Fruit fly (Drosophila melanogaster): Measurements from ENCODE around the gene Eig71Eh.
A peak's percentile ranks its signal among the peaks of the same experiment; 100 is the strongest.

The Eig71Eh gene

dm6 chr3L:15616490-15616889 lies 42.8 kb downstream of the Eig71Eh start:
- TF ChIP-seq crol (GFP tag; IDR thresholded peaks at IDR 0.05) (no peak), C15 (GFP tag; IDR thresholded peaks at IDR 0.05) (no peak), gem (tag; optimal IDR thresholded peaks at IDR 0.05) (peak; percentile 48), CG9727 (GFP tag; optimal IDR thresholded peaks at IDR 0.05) (peak; percentile 39), CG8765 (GFP tag; IDR thresholded peaks at IDR 0.05) (no peak), CG31441 (GFP tag; IDR thresholded peaks at IDR 0.05) (peak; percentile 55; the same call in 1 of the 2 replicates), dmrt99B (tag; optimal IDR thresholded peaks at IDR 0.05) (peak; percentile 27), CG17385 (GFP tag; optimal IDR thresholded peaks at IDR 0.05) (peak; percentile 1), inv (GFP tag; IDR thresholded peaks at IDR 0.05; ENCODE audit: partially characterized antibody) (no peak), CG9437 (GFP tag; optimal IDR thresholded peaks at IDR 0.05) (peak; percentile 32), CG9817 (tag; optimal IDR thresholded peaks at IDR 0.05) (no peak), Nf-YC (tag; optimal IDR thresholded peaks at IDR 0.05) (peak; percentile 16), CG6791 (GFP tag; IDR thresholded peaks at IDR 0.05; ENCODE audit: partially characterized antibody) (no peak), hb (GFP tag; IDR thresholded peaks at IDR 0.05; ENCODE audit: partially characterized antibody) (no peak), az2 (GFP tag; optimal IDR thresholded peaks at IDR 0.05) (no peak), CG12659 (GFP tag; optimal IDR thresholded peaks at IDR 0.05) (peak; percentile 17), jigr1 (GFP tag; IDR thresholded peaks at IDR 0.05) (no peak), Meics (GFP tag; optimal IDR thresholded peaks at IDR 0.05) (peak; percentile 55), nau (GFP tag; optimal IDR thresholded peaks at IDR 0.05) (no peak), phol (tag; optimal IDR thresholded peaks at IDR 0.05) (peak; percentile 19), Ssrp (tag; optimal IDR thresholded peaks at IDR 0.05) (no peak), Dref (GFP tag; IDR thresholded peaks at IDR 0.05) (no peak), sens-2 (GFP tag; IDR thresholded peaks at IDR 0.05) (no peak), disco-r (GFP tag; optimal IDR thresholded peaks at IDR 0.05) (no peak), bab2 (GFP tag; optimal IDR thresholded peaks at IDR 0.05) (no peak), CG1233 (GFP tag; optimal IDR thresholded peaks at IDR 0.05) (peak; percentile 31), CG7556 (GFP tag; optimal IDR thresholded peaks at IDR 0.05) (peak; percentile 52), fd3F (GFP tag; optimal IDR thresholded peaks at IDR 0.05) (no peak), maf-S (GFP tag; optimal IDR thresholded peaks at IDR 0.05) (no peak), dysf (GFP tag; IDR thresholded peaks at IDR 0.05) (no peak), CG13287 (GFP tag; IDR thresholded peaks at IDR 0.05; ENCODE audit: partially characterized antibody) (no peak), zf30C (GFP tag; optimal IDR thresholded peaks at IDR 0.05) (no peak), Lhr (GFP tag; optimal IDR thresholded peaks at IDR 0.05) (no peak), cwo (GFP tag; optimal IDR thresholded peaks at IDR 0.05) (peak; percentile 10), Hr51 (GFP tag; optimal IDR thresholded peaks at IDR 0.05) (peak in 1 of 2 experiments; percentile 44), gt (GFP tag; IDR thresholded peaks at IDR 0.05) (no peak), tap (tag; optimal IDR thresholded peaks at IDR 0.05) (no peak), ssp (GFP tag; IDR thresholded peaks at IDR 0.05) (no peak), grau (tag; optimal IDR thresholded peaks at IDR 0.05) (peak; percentile 50), Oli (tag; optimal IDR thresholded peaks at IDR 0.05) (peak; percentile 6), scrt (GFP tag; optimal IDR thresholded peaks at IDR 0.05) (no peak), CG17361 (GFP tag; IDR thresholded peaks at IDR 0.05) (peak; percentile 59; the same call in 1 of the 3 replicates), MBD-R2 (GFP tag; IDR thresholded peaks at IDR 0.05) (no peak), CG17802 (tag; optimal IDR thresholded peaks at IDR 0.05) (no peak), Opbp (GFP tag; IDR thresholded peaks at IDR 0.05; ENCODE audit: partially characterized antibody) (no peak), CG2712 (tag; optimal IDR thresholded peaks at IDR 0.05) (peak; percentile 25), NfI (GFP tag; optimal IDR thresholded peaks at IDR 0.05) (no peak), nmo (GFP tag; optimal IDR thresholded peaks at IDR 0.05) (peak; percentile 14), CG18262 (tag; optimal IDR thresholded peaks at IDR 0.05) (peak; percentile 40), oc (tag; optimal IDR thresholded peaks at IDR 0.05) (no peak)

Data from whole organism, embryonic.